Fruit fly (Drosophila melanogaster) whole organism: Measurements from ENCODE around the gene CG42299.

Source experiments
- CG8478 ChIP-seq: fragments of >200 bp; optimal IDR thresholded peaks from 2 replicates; lab custom pipeline; 2018; ENCODE audit warnings: inconsistent platforms
- Dll ChIP-seq: fragments of >200 bp; optimal IDR thresholded peaks from 2 replicates; lab custom pipeline; 2017
- EcR ChIP-seq, 2 experiments: fragments of >200 bp; optimal IDR thresholded peaks; 2 replicates each; lab custom pipeline; 2017; ENCODE audit warnings: missing biosample characterization in 2 of 2, missing genetic modification characterization in 2 of 2, missing genetic modification reagents in 2 of 2
- pan ChIP-seq: fragments of >200 bp; optimal IDR thresholded peaks from 2 replicates; lab custom pipeline; 2017
- psq ChIP-seq: fragments of >200 bp; optimal IDR thresholded peaks from 2 replicates; lab custom pipeline; 2017
- usp ChIP-seq: fragments of >200 bp; optimal IDR thresholded peaks from 2 replicates; lab custom pipeline; 2017; ENCODE audit warnings: missing biosample characterization, missing genetic modification characterization, mixed read lengths

Gene CG42299

dm6 chrX:15575557-15575956 lies at the start of gene CG42299:
TSS of gene CG42299 (minus strand) at chrX:15575683.
- no peak for TF ChIP-seq Dll
- no peak for TF ChIP-seq usp
- TF ChIP-seq psq (lab: Kevin White, UChicago), result no peak
- TF ChIP-seq EcR (GFP tag; optimal IDR thresholded peaks at IDR 0.05; lab: Kevin White, UChicago), result no peak

dm6 chrX:15623809-15624208 lies 48.3 kb upstream of the CG42299 start:
- TF ChIP-seq usp (no peak), pan (no peak)

- TF ChIP-seq pan (no peak), psq (lab: Kevin White, UChicago) (no peak), CG8478 (lab: Kevin White, UChicago) (no peak), EcR (GFP tag; optimal IDR thresholded peaks at IDR 0.05; lab: Kevin White, UChicago) (no peak), Dll (no peak), usp (no peak)
Observed at dm6 chrX:15622970-15623402, 47.5 kb upstream of the CG42299 start.

dm6 chrX:15620439-15621227 lies 45.1 kb upstream of the CG42299 start:
- no peak for TF ChIP-seq CG8478 (lab: Kevin White, UChicago)
- no peak for TF ChIP-seq usp
- TF ChIP-seq pan, result no peak
- TF ChIP-seq EcR (GFP tag; optimal IDR thresholded peaks at IDR 0.05; lab: Kevin White, UChicago), result no peak
- TF ChIP-seq Dll, result no peak
- no peak for TF ChIP-seq psq (lab: Kevin White, UChicago)

dm6 chrX:15619631-15619960 lies 44.1 kb upstream of the CG42299 start:
- TF ChIP-seq CG8478 (lab: Kevin White, UChicago), result no peak
- no peak for TF ChIP-seq Dll
- TF ChIP-seq psq (lab: Kevin White, UChicago), result no peak
- no peak for TF ChIP-seq usp
- no peak for TF ChIP-seq pan
- no peak for TF ChIP-seq EcR (GFP tag; optimal IDR thresholded peaks at IDR 0.05; lab: Kevin White, UChicago)

- no peak for TF ChIP-seq CG8478 (lab: Kevin White, UChicago)
Observed at dm6 chrX:15618953-15619630, 43.6 kb upstream of the CG42299 start.

dm6 chrX:15617916-15618315 lies 42.4 kb upstream of the CG42299 start:
- no peak for TF ChIP-seq Dll
- no peak for TF ChIP-seq EcR (GFP tag; optimal IDR thresholded peaks at IDR 0.05; lab: Kevin White, UChicago)
- TF ChIP-seq psq (lab: Kevin White, UChicago), result no peak
- TF ChIP-seq usp, result no peak
- TF ChIP-seq pan, result no peak
- no peak for TF ChIP-seq CG8478 (lab: Kevin White, UChicago)

- TF ChIP-seq EcR (GFP tag; optimal IDR thresholded peaks at IDR 0.05; lab: Kevin White, UChicago) (no peak), Dll (no peak), pan (no peak), CG8478 (lab: Kevin White, UChicago) (no peak), usp (no peak)
Observed at dm6 chrX:15616532-15616931, 41.0 kb upstream of the CG42299 start.

dm6 chrX:15616018-15616417 lies 40.5 kb upstream of the CG42299 start:
- no peak for TF ChIP-seq Dll

- TF ChIP-seq usp (no peak), Dll (no peak), psq (lab: Kevin White, UChicago) (no peak), CG8478 (lab: Kevin White, UChicago) (no peak), EcR (GFP tag; optimal IDR thresholded peaks at IDR 0.05; lab: Kevin White, UChicago) (no peak), pan (no peak)
Observed at dm6 chrX:15615426-15615825, 39.9 kb upstream of the CG42299 start.

- TF ChIP-seq EcR (GFP tag; optimal IDR thresholded peaks at IDR 0.05; lab: Kevin White, UChicago), result no peak
- no peak for TF ChIP-seq CG8478 (lab: Kevin White, UChicago)
- TF ChIP-seq psq (lab: Kevin White, UChicago), result no peak
- no peak for TF ChIP-seq pan
- no peak for TF ChIP-seq usp
- no peak for TF ChIP-seq Dll
Observed at dm6 chrX:15611795-15612194, 36.3 kb upstream of the CG42299 start.

dm6 chrX:15610957-15611356 lies 35.5 kb upstream of the CG42299 start:
- no peak for TF ChIP-seq usp
- TF ChIP-seq EcR (GFP tag; optimal IDR thresholded peaks at IDR 0.05; lab: Kevin White, UChicago), result no peak
- TF ChIP-seq psq (lab: Kevin White, UChicago), result no peak
- TF ChIP-seq Dll, result no peak
- TF ChIP-seq pan, result no peak
- no peak for TF ChIP-seq CG8478 (lab: Kevin White, UChicago)

- TF ChIP-seq CG8478 (lab: Kevin White, UChicago) (no peak), EcR (GFP tag; optimal IDR thresholded peaks at IDR 0.05; lab: Kevin White, UChicago) (no peak), psq (lab: Kevin White, UChicago) (no peak), usp (no peak), pan (no peak), Dll (no peak)
Observed at dm6 chrX:15610173-15610572, 34.7 kb upstream of the CG42299 start.
